Worm (Caenorhabditis elegans) whole organism, young adult: ENCODE measurements around the gene ceeh-1.

Source experiments
- B0035.1 ChIP-seq: sonication (generic microtip); optimal IDR thresholded peaks from 2 replicates; lab custom pipeline; 2016; ENCODE audit warnings: missing genetic modification characterization, mild to moderate bottlenecking, missing compliant biosample characterization, missing genotype, missing genetic modification reagents
- B0261.1 ChIP-seq: sonication (generic microtip); optimal IDR thresholded peaks from 2 replicates; lab custom pipeline; 2016; ENCODE audit warnings: mild to moderate bottlenecking, missing genetic modification characterization, moderate library complexity, missing compliant biosample characterization
- C17E4.6 ChIP-seq: fragments of 200-800 bp; sonication (Bioruptor generic); IDR thresholded peaks from 2 replicates; pipeline ENCODE4 v1.3.6; 2022; ENCODE audit warnings: missing genetic modification reagents, missing genetic modification characterization, missing compliant biosample characterization
- F23B12.7 ChIP-seq: sonication (generic microtip); optimal IDR thresholded peaks from 2 replicates; lab custom pipeline; 2017; ENCODE audit warnings: missing genetic modification characterization, mild to moderate bottlenecking, missing compliant biosample characterization, antibody characterized with exemption, moderate library complexity; ENCODE audit not compliant: insufficient read depth
- F33H1.4 ChIP-seq: fragments of 200-800 bp; sonication (Bioruptor generic); IDR thresholded peaks from 2 replicates; pipeline ENCODE4 v1.3.6; 2022; ENCODE audit warnings: missing genetic modification reagents, missing genetic modification characterization, missing compliant biosample characterization
- F49E8.2 ChIP-seq: sonication (generic microtip); optimal IDR thresholded peaks from 3 replicates; lab custom pipeline; 2017; ENCODE audit warnings: missing genetic modification characterization, mild to moderate bottlenecking, missing compliant biosample characterization, antibody characterized with exemption, moderate library complexity; ENCODE audit not compliant: insufficient read depth
- F52B5.7 ChIP-seq: sonication (generic microtip); optimal IDR thresholded peaks from 2 replicates; lab custom pipeline; 2016; ENCODE audit warnings: mild to moderate bottlenecking, missing genetic modification characterization, missing compliant biosample characterization
- F57A8.1 ChIP-seq: fragments of 200-800 bp; sonication (Bioruptor generic); optimal IDR thresholded peaks from 2 replicates; lab custom pipeline; 2018; ENCODE audit warnings: mild to moderate bottlenecking, missing genetic modification characterization, moderate library complexity, missing compliant biosample characterization
- K11D2.4 ChIP-seq: fragments of 200-800 bp; sonication (Bioruptor generic); IDR thresholded peaks from 2 replicates; pipeline ENCODE4 v1.3.6; 2022; ENCODE audit warnings: missing genetic modification reagents, missing genetic modification characterization, missing compliant biosample characterization
- K12H6.12 ChIP-seq: fragments of 200-800 bp; sonication (Bioruptor generic); optimal IDR thresholded peaks from 2 replicates; lab custom pipeline; 2018; ENCODE audit warnings: mild to moderate bottlenecking, missing genetic modification characterization, missing compliant biosample characterization
- akir-1 ChIP-seq: fragments of 200-800 bp; sonication (Bioruptor generic); optimal IDR thresholded peaks from 2 replicates; lab custom pipeline; 2018; ENCODE audit warnings: mild to moderate bottlenecking, missing genetic modification characterization, moderate library complexity, missing compliant biosample characterization
- ama-1 ChIP-seq, 3 experiments: fragments of 150-350 bp in 1 of 3; sonication (generic microtip) in 2 of 3; optimal IDR thresholded peaks; 2 replicates each; lab custom pipeline; 2014 to 2018; ENCODE audit warnings: missing biosample characterization in 2 of 3, missing genetic modification characterization in 2 of 3, missing genetic modification reagents in 2 of 3
- aptf-3 ChIP-seq: fragments of 200-800 bp; sonication (Bioruptor generic); IDR thresholded peaks from 2 replicates; pipeline ENCODE4 v1.3.6; 2022; ENCODE audit warnings: missing genetic modification characterization, missing compliant biosample characterization
- attf-5 ChIP-seq: fragments of 200-800 bp; sonication (Bioruptor generic); optimal IDR thresholded peaks from 2 replicates; lab custom pipeline; 2018; ENCODE audit warnings: mild to moderate bottlenecking, missing genetic modification characterization, missing compliant biosample characterization
- bed-1 ChIP-seq: fragments of 200-800 bp; sonication (Bioruptor generic); IDR thresholded peaks from 2 replicates; pipeline ENCODE4 v1.3.6; 2022; ENCODE audit warnings: missing genetic modification reagents, missing genetic modification characterization, missing compliant biosample characterization
- ceh-58 ChIP-seq: fragments of 200-800 bp; sonication (Bioruptor generic); IDR thresholded peaks from 2 replicates; pipeline ENCODE4 v1.3.6; 2022; ENCODE audit warnings: missing genetic modification characterization, missing compliant biosample characterization
- ceh-91 ChIP-seq: fragments of 200-800 bp; sonication (Bioruptor generic); IDR thresholded peaks from 2 replicates; pipeline ENCODE4 v1.3.6; 2022; ENCODE audit warnings: missing genetic modification reagents, missing genetic modification characterization, missing compliant biosample characterization
- dox-1 ChIP-seq: fragments of 200-800 bp; sonication (Bioruptor generic); IDR thresholded peaks from 2 replicates; pipeline ENCODE4 v1.3.6; 2022; ENCODE audit warnings: missing genetic modification reagents, missing genetic modification characterization, missing compliant biosample characterization
- dpff-1 ChIP-seq: sonication (generic microtip); optimal IDR thresholded peaks from 2 replicates; lab custom pipeline; 2017; ENCODE audit warnings: mild to moderate bottlenecking, missing genetic modification characterization, missing compliant biosample characterization
- egrh-3 ChIP-seq: fragments of 200-800 bp; sonication (Bioruptor generic); IDR thresholded peaks from 2 replicates; pipeline ENCODE4 v1.3.6; 2022; ENCODE audit warnings: missing genetic modification reagents, missing genetic modification characterization, missing compliant biosample characterization
- ekl-4 ChIP-seq: fragments of 200-800 bp; sonication (Bioruptor generic); IDR thresholded peaks from 2 replicates; pipeline ENCODE4 v1.3.6; 2022; ENCODE audit warnings: missing genetic modification reagents, missing genetic modification characterization, missing compliant biosample characterization
- gei-17 ChIP-seq: fragments of 200-800 bp; sonication (Bioruptor generic); optimal IDR thresholded peaks from 2 replicates; lab custom pipeline; 2018; ENCODE audit warnings: mild to moderate bottlenecking, missing genetic modification characterization, missing compliant biosample characterization
- let-526 ChIP-seq: fragments of 200-800 bp; sonication (Bioruptor generic); IDR thresholded peaks from 2 replicates; pipeline ENCODE4 v1.3.6; 2022; ENCODE audit warnings: missing genetic modification reagents, missing genetic modification characterization, missing compliant biosample characterization
- lin-35 ChIP-seq, 3 experiments: fragments of 150-350 bp in 2 of 3; sonication (generic microtip) in 1 of 3; optimal IDR thresholded peaks; 2 replicates each; lab custom pipeline; 2014 to 2018; ENCODE audit warnings: missing biosample characterization in 3 of 3, missing genetic modification characterization in 3 of 3, missing genetic modification reagents in 3 of 3
- lin-54 ChIP-seq: fragments of 200-800 bp; sonication (Bioruptor generic); optimal IDR thresholded peaks from 2 replicates; lab custom pipeline; 2018; ENCODE audit warnings: mild to moderate bottlenecking, missing genetic modification characterization, missing compliant biosample characterization
- madf-6 ChIP-seq: fragments of 200-800 bp; sonication (Bioruptor generic); IDR thresholded peaks from 2 replicates; pipeline ENCODE4 v1.3.6; 2022; ENCODE audit warnings: missing genetic modification reagents, missing genetic modification characterization, missing compliant biosample characterization
- mcd-1 ChIP-seq: fragments of 200-800 bp; sonication (Bioruptor generic); IDR thresholded peaks from 2 replicates; pipeline ENCODE4 v1.3.6; 2022; ENCODE audit warnings: missing genetic modification reagents, missing genetic modification characterization, missing compliant biosample characterization
- mel-28 ChIP-seq: sonication (generic microtip); optimal IDR thresholded peaks from 2 replicates; lab custom pipeline; 2016; ENCODE audit warnings: borderline replicate concordance, mild to moderate bottlenecking, missing genetic modification characterization, missing compliant biosample characterization
- mxl-1 ChIP-seq: sonication (generic microtip); optimal IDR thresholded peaks from 2 replicates; lab custom pipeline; 2016; ENCODE audit warnings: missing genetic modification characterization, missing compliant biosample characterization
- nhr-179 ChIP-seq: sonication (generic microtip); optimal IDR thresholded peaks from 2 replicates; lab custom pipeline; 2016; ENCODE audit warnings: mild to moderate bottlenecking, missing genetic modification characterization, missing compliant biosample characterization
- nhr-80 ChIP-seq: sonication (generic microtip); optimal IDR thresholded peaks from 2 replicates; lab custom pipeline; 2016; ENCODE audit warnings: missing genetic modification characterization, missing compliant biosample characterization
- pbrm-1 ChIP-seq: fragments of 200-800 bp; sonication (Bioruptor generic); IDR thresholded peaks from 2 replicates; pipeline ENCODE4 v1.3.6; 2022; ENCODE audit warnings: missing genetic modification reagents, missing genetic modification characterization, missing compliant biosample characterization
- pha-4 ChIP-seq: fragments of 150-350 bp; sonication (generic microtip); optimal IDR thresholded peaks from 2 replicates; lab custom pipeline; 2014; ENCODE audit warnings: missing biosample characterization, missing genetic modification reagents, missing genetic modification characterization
- rcor-1 ChIP-seq: fragments of 200-800 bp; sonication (Bioruptor generic); IDR thresholded peaks from 2 replicates; pipeline ENCODE4 v1.3.6; 2022; ENCODE audit warnings: missing genetic modification reagents, missing genetic modification characterization, missing compliant biosample characterization
- rec-8 ChIP-seq, 2 experiments: sonication (generic microtip); optimal IDR thresholded peaks; 2 replicates each; lab custom pipeline; 2016; ENCODE audit warnings: mild to moderate bottlenecking in 2 of 2, missing genetic modification characterization in 2 of 2, missing genetic modification reagents in 2 of 2, missing genotype in 2 of 2, missing biosample characterization in 1 of 2, missing compliant biosample characterization in 1 of 2, moderate library complexity in 1 of 2
- repo-1 ChIP-seq: sonication (generic microtip); optimal IDR thresholded peaks from 2 replicates; lab custom pipeline; 2017; ENCODE audit warnings: mild to moderate bottlenecking, missing genetic modification characterization, missing compliant biosample characterization
- rpc-1 ChIP-seq, 2 experiments: fragments of 150-350 bp in 1 of 2; sonication (generic microtip) in 1 of 2; optimal IDR thresholded peaks; 2 replicates each; lab custom pipeline; 2014 to 2018; ENCODE audit warnings: missing biosample characterization in 1 of 2, missing genetic modification characterization in 1 of 2, missing genetic modification reagents in 1 of 2, missing genotype in 1 of 2
- sdz-38 ChIP-seq: sonication (generic microtip); optimal IDR thresholded peaks from 2 replicates; lab custom pipeline; 2016; ENCODE audit warnings: missing genotype, missing genetic modification characterization, missing compliant biosample characterization
- snpc-4 ChIP-seq, 5 experiments: fragments of 150-350 bp in 1 of 5; sonication (generic microtip) in 4 of 5; optimal IDR thresholded peaks; 2 replicates each; lab custom pipeline; 2014 to 2018; ENCODE audit warnings: missing genetic modification characterization in 5 of 5, missing biosample characterization in 3 of 5, antibody characterized with exemption in 2 of 5, mild to moderate bottlenecking in 2 of 5, missing compliant biosample characterization in 2 of 5, missing genotype in 2 of 5, moderate library complexity in 2 of 5, missing genetic modification reagents in 1 of 5
- somi-1 ChIP-seq: fragments of 200-800 bp; sonication (Bioruptor generic); optimal IDR thresholded peaks from 2 replicates; lab custom pipeline; 2018; ENCODE audit warnings: mild to moderate bottlenecking, missing genetic modification characterization, missing compliant biosample characterization
- zfh-2 ChIP-seq: fragments of 200-800 bp; sonication (Bioruptor generic); conservative IDR thresholded peaks from 2 replicates; pipeline ENCODE4 v1.3.6; 2022; ENCODE audit warnings: missing genetic modification reagents, missing genetic modification characterization, missing compliant biosample characterization
- zim-3 ChIP-seq: sonication (generic microtip); optimal IDR thresholded peaks from 2 replicates; lab custom pipeline; 2017; ENCODE audit warnings: mild to moderate bottlenecking, missing genetic modification characterization, moderate library complexity, missing compliant biosample characterization
- ztf-18 ChIP-seq: sonication (generic microtip); optimal IDR thresholded peaks from 2 replicates; lab custom pipeline; 2016; ENCODE audit warnings: missing genotype, mild to moderate bottlenecking, missing genetic modification characterization, missing compliant biosample characterization
- ztf-25 ChIP-seq: fragments of 200-800 bp; sonication (Bioruptor generic); IDR thresholded peaks from 2 replicates; pipeline ENCODE4 v1.3.6; 2022; ENCODE audit warnings: missing genetic modification reagents, missing genetic modification characterization, missing compliant biosample characterization
- ztf-26 ChIP-seq: sonication (generic microtip); optimal IDR thresholded peaks from 2 replicates; lab custom pipeline; 2017; ENCODE audit warnings: missing genetic modification characterization, missing compliant biosample characterization
- ztf-6 ChIP-seq: fragments of 200-800 bp; sonication (Bioruptor generic); IDR thresholded peaks from 2 replicates; pipeline ENCODE4 v1.3.6; 2022; ENCODE audit warnings: missing genetic modification reagents, missing genetic modification characterization, missing compliant biosample characterization

Gene ceeh-1

ce11 chrIII:835713-836278 lies 3.7 kb upstream of the ceeh-1 start (continued):
- TF ChIP-seq B0261.1 (tag; lab: Kevin White, UChicago) = peak; percentile 44
- TF ChIP-seq ztf-25 = peak; percentile 92
- TF ChIP-seq zim-3 (tag; lab: Kevin White, UChicago) = peak; percentile 100
- TF ChIP-seq F57A8.1 (GFP tag; lab: Kevin White, UChicago) = no peak
- TF ChIP-seq ztf-26 (tag; lab: Kevin White, UChicago) = peak; percentile 88
- TF ChIP-seq ztf-18 (tag; lab: Kevin White, UChicago) = no peak
- TF ChIP-seq K12H6.12 = peak; percentile 84
- peak; percentile 88 for TF ChIP-seq zfh-2 (GFP tag; lab: Robert Waterston, UW)
- peak; percentile 34; the same call in 1 of the 2 replicates for TF ChIP-seq egrh-3 (GFP tag; lab: Robert Waterston, UW)
- peak; percentile 79 for TF ChIP-seq madf-6 (GFP tag; lab: Robert Waterston, UW)
- TF ChIP-seq mcd-1 (GFP tag; lab: Robert Waterston, UW) = peak; percentile 86
- TF ChIP-seq aptf-3 = peak; percentile 96
- TF ChIP-seq bed-1 (GFP tag; lab: Robert Waterston, UW) = peak; percentile 74; the same call in 1 of the 2 replicates
- no peak; the same call in none of the 2 replicates for TF ChIP-seq let-526 (GFP tag; lab: Robert Waterston, UW)
- TF ChIP-seq nhr-179 = peak; percentile 45
- peak; percentile 83 for TF ChIP-seq gei-17 (GFP tag; lab: Kevin White, UChicago)
- peak; percentile 70 for TF ChIP-seq lin-54 (GFP tag; lab: Kevin White, UChicago)
- TF ChIP-seq mxl-1 (tag; lab: Kevin White, UChicago) = no peak
- TF ChIP-seq K11D2.4 (GFP tag; lab: Robert Waterston, UW) = peak; percentile 95
- peak; percentile 62 for TF ChIP-seq pha-4 (tag; lab: Kevin White, UChicago)
- peak; percentile 88; the same call in 1 of the 2 replicates for TF ChIP-seq ceh-58 (GFP tag; lab: Robert Waterston, UW)
- peak; percentile 99 for TF ChIP-seq F52B5.7 (tag; lab: Kevin White, UChicago)
- TF ChIP-seq F33H1.4 (GFP tag; lab: Robert Waterston, UW) = peak; percentile 56
- no peak for TF ChIP-seq F23B12.7 (tag; lab: Kevin White, UChicago)
- TF ChIP-seq C17E4.6 (GFP tag; lab: Robert Waterston, UW) = peak; percentile 93
- TF ChIP-seq rpc-1 (optimal IDR thresholded peaks at IDR 0.05; lab: Kevin White, UChicago) = no peak
- TF ChIP-seq rpc-1 (tag; optimal IDR thresholded peaks at IDR 0.05; lab: Kevin White, UChicago) = no peak
- peak; percentile 31 for TF ChIP-seq nhr-80
- peak; percentile 42 for TF ChIP-seq akir-1 (GFP tag; lab: Kevin White, UChicago)
- no peak for TF ChIP-seq sdz-38
- TF ChIP-seq repo-1 (tag; lab: Kevin White, UChicago) = peak; percentile 99
- TF ChIP-seq ama-1 (optimal IDR thresholded peaks at IDR 0.05; lab: Kevin White, UChicago) = peak; percentile 91
- TF ChIP-seq ama-1 (GFP tag; optimal IDR thresholded peaks at IDR 0.05; lab: Kevin White, UChicago) = peak in 1 of 2 experiments; percentile 65
- peak; percentile 86 for TF ChIP-seq attf-5 (GFP tag; lab: Kevin White, UChicago)
- peak in 2 of 3 experiments; percentile 36 to 47 for TF ChIP-seq lin-35 (GFP tag; optimal IDR thresholded peaks at IDR 0.05; lab: Kevin White, UChicago)
- peak; percentile 83 for TF ChIP-seq rcor-1 (GFP tag; lab: Robert Waterston, UW)
- TF ChIP-seq rec-8 (tag; optimal IDR thresholded peaks at IDR 0.05; lab: Kevin White, UChicago) = no peak
- peak; percentile 90 for TF ChIP-seq mel-28 (tag; lab: Kevin White, UChicago)
- TF ChIP-seq dox-1 = peak; percentile 92
- TF ChIP-seq pbrm-1 (GFP tag; lab: Robert Waterston, UW) = peak; percentile 96
- TF ChIP-seq snpc-4 (GFP tag; optimal IDR thresholded peaks at IDR 0.05; lab: Kevin White, UChicago) = no peak
- peak in 2 of 4 experiments; percentile 27 to 48 for TF ChIP-seq snpc-4 (tag; optimal IDR thresholded peaks at IDR 0.05; lab: Kevin White, UChicago)
- peak; percentile 43; the same call in 1 of the 2 replicates for TF ChIP-seq ztf-6 (GFP tag; lab: Robert Waterston, UW)
- peak; percentile 86 for TF ChIP-seq somi-1 (GFP tag; lab: Kevin White, UChicago)
- no peak for TF ChIP-seq ceh-91
- TF ChIP-seq dpff-1 (tag; lab: Kevin White, UChicago) = peak; percentile 100
- TF ChIP-seq B0035.1 (tag; lab: Kevin White, UChicago) = peak; percentile 87
- no peak for TF ChIP-seq F49E8.2 (tag; lab: Kevin White, UChicago)
- peak; percentile 93 for TF ChIP-seq ekl-4 (GFP tag; lab: Robert Waterston, UW)
